Worm (Caenorhabditis elegans) whole organism, L4/young adult: ENCODE results near the gene fbxa-194.

ENCODE experiments used
- dao-5 ChIP-seq: sonication (generic microtip); optimal IDR thresholded peaks from 2 replicates; lab custom pipeline; 2016; ENCODE audit warnings: missing genotype, missing genetic modification characterization, moderate library complexity, missing compliant biosample characterization
- him-1 ChIP-seq: sonication (generic microtip); optimal IDR thresholded peaks from 2 replicates; lab custom pipeline; 2016; ENCODE audit warnings: missing genotype, missing genetic modification reagents, missing genetic modification characterization, missing compliant biosample characterization

DNA sequence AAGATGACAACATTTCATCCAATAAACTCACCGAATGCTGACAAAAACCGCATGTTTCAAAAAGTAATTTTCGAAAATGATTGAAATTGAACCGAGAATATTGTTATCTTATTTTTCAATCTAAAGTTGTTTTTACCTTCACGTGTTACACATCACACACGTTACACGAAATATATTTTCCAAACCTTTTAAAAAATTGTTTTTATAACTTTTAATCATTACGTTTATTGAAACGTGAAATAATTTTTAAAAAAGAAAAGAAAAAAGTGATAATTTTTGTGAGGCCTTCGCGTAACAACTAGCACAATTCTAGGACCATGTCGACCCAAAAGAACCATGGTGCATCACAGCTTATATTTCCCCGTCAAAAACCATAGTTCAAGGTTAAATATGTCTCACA lies 16.4 kb upstream of the fbxa-194 start, which contains the start of gene M162.7:
- no peak for TF ChIP-seq dao-5
- no peak for TF ChIP-seq him-1 (tag; lab: Kevin White, UChicago)
